Fruit fly (Drosophila melanogaster): ENCODE measurements around the gene CG44385.
"Not testable (repeated sequence)": the region's sequence is repeated elsewhere in the genome, so short reads cannot be mapped to it uniquely, and the experiment has no call there.

The CG44385 gene

DNA sequence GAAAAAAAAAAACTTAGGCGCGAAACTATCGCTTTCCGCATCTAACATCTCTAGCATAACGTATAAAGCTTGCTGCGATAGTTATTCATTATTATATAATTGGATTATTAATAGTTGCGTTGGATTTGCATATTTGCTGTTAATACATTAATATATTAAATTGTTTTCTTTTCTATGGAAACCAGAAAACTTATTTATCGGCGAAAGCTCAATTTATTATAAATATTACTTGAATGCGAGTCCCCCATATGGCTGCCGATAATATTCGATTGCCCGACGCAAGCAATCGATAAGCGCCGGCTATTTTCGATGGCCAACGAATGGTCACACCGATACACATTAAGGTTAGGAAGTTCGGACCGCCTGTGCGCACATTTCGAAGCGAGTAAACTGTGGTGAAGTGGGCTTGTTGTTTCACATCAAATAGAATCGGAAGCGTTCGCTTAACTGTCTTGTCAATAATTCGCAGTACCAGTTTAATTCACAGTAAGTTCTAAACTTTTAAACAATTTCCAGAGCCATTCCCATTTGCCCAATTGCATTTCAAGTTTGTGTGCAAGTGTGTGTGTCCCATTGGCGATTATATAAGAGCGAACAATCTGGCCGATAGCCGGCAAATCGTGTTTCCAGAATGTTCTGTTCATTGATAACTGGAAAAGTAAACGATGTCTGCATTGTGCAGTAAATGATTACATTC is 23.9 kb downstream of the CG44385 start, which contains the start of gene Hsp60A:
Gene Hsp60A, plus strand, starts transcription at position 335 of the 697 bp plus-strand sequence.
- TF ChIP-seq noc (tag; optimal IDR thresholded peaks at IDR 0.05): peak; percentile 1

DNA sequence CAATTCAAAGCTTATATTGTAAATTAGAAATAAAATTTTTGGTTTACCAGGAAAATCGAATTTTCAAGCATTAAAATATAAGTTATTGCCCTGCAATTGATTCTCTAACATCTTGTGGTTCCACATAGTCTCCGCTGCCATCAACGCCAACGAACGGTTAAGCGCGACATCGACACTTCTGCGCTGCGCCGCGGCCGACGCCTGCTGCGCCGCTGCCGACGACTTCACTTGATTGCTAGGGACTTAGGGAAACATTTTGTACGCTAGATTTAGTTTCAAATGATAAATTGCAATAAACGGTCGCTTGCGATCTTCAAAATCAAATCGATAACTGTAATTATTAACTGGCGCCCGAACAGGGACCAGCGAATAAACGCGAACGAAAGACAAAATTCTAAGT is 36.2 kb downstream of the CG44385 start, which contains the start of gene CG42249:
Gene CG42249, plus strand, starts transcription at position 301 of the 400 bp plus-strand sequence.
- TF ChIP-seq noc (tag; optimal IDR thresholded peaks at IDR 0.05): not testable (repeated sequence)

DNA sequence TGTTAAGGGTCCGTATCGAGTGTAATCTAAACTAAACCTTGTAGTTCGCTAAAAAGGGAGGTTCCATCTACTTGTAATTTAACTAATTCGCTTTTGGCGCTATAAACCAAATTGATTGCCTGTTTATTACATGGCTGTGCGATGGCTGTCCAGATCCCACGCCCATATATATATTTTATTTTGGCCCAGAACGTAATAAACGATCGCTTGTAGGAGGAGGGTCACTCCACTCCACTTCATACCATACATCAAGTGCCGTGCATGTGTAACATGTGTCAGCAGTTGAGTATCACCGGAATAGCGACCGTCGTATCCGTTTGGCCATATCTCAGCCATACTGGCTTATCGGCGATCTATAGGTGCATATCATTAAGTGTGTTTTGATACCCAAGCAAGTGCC is 36.9 kb downstream of the CG44385 start:
- no peak for TF ChIP-seq noc (tag; optimal IDR thresholded peaks at IDR 0.05)

DNA sequence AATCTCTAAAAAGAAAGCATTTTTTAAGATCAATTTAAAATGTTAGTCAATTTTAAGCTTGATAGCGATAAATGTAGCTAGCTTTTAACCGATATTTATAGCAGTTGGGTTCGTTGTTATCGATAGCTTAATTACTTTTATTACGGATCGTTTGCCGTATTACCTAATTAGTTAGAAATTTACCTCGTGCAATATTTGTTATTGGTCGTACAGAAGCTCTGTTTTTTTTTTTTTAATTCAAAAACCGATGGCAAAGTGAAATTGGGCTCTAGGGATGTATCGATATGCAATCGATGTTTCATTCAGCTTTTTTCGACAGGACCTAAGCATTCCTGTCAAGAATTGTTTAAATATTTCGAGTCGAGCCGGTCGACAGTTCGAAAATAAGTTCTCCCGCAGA is 40.0 kb downstream of the CG44385 start, which contains the start of gene CG2061:
Gene CG2061, plus strand, starts transcription at position 292 of the 400 bp plus-strand sequence.
- no peak for TF ChIP-seq noc (tag; optimal IDR thresholded peaks at IDR 0.05)

DNA sequence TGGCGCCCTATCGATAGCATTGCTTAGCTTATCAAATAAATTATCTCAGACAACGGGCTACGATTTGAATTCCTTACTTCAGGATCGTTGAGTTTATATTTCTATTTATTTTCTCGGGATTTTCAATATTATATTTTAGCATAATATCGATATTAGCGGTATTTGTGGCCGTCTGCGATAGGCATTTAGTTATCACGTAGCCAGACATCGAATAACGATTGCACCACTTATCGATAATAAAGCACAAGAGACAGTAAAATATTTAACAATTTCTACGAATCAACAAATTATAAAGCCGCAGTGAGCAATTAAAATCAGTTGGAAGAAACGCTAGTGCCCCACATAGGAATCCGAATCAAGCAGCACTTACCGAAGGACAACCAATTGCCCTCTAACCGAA is 42.1 kb downstream of the CG44385 start, which contains the start of gene CG2076:
Gene CG2076, plus strand, starts transcription at position 50 of the 400 bp plus-strand sequence.
- TF ChIP-seq noc (tag; optimal IDR thresholded peaks at IDR 0.05): no peak

DNA sequence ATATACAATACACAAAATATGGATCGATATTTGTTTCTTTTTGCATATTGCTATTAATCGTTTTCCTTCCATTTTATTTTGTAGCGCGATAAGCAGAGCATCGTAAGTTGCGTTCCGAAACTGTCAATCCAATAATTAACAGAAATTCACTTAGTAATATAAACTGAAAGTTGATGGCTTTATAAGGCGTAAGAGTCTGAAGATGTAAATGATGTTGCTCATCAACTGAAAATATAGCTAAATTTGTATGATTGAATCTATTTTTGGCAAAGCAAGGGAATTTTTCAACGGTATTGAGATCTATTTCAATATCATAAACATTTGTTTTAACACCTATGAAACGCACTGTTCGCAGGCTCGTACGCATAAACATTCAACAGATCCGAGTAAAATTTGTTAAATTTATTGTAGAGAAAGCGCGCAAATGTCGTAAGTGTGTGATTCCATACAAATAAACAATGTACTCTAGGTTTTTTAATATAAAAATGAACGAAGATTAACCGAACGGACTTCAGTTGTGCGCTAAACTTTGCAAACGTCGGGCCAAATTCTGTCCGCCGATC is 43.4 kb downstream of the CG44385 start, which contains the start of gene Vago:
Gene Vago, plus strand, starts transcription at position 513 of the 563 bp plus-strand sequence.
- TF ChIP-seq noc (tag; optimal IDR thresholded peaks at IDR 0.05): peak; percentile 33

DNA sequence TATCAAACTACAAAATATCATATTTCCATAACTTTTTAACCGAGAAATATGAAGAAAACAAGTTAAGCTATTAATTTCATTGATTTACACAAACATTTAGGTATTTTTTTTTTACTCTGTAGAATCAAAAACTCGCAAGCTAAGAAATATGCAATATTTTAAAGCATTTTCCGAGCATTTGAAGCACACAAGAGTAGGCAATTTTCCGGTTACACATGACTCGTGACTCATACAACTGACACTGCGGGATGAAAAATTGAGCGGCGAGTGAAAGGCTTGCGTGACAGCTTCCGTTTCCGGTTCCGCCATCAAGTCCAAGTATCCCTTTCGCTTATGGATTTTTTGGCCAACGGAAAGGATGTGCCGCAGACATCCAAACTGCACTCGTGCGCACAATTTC is 44.8 kb downstream of the CG44385 start:
- no peak for TF ChIP-seq noc (tag; optimal IDR thresholded peaks at IDR 0.05)

DNA sequence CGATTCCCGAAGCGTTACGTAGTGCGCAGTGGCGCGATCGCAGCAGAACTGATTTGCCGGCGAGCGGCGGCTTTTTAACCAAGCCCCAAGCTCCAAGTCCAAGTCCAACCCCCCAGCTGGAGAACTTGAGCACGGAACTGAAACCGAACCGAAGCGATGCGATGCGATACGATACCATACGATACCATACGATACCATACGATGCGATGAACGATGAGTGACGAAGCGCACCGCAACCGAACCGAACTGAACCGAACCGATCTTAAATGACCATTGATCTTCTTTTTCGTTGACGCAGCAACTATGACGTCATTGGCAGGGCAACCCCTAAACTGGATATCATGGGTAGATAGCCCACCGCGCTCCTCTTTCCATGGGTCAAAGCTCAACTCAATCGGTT is 46.0 kb downstream of the CG44385 start, which contains the start of gene sev:
Gene sev, minus strand, starts transcription at position 50 of the 400 bp plus-strand sequence.
- no peak for TF ChIP-seq noc (tag; optimal IDR thresholded peaks at IDR 0.05)

DNA sequence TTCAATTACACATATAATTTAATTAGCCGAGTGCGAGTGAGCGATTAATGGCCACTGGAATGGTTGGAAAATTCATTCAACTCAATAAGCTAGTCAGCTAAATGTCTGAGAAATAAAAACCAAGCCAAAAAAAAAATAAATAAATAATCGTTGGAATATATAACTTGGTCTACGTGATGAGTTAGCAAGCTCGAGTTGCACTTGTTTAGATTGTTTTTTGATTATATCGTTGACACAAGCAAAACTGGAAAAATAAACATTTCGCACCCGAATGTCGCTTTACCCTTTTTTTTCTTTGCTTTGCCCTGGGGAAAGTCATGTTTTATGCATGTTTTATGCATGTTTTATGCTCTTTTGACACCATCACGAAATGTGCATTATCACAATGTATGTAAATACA is 49.2 kb downstream of the CG44385 start:
- no peak for TF ChIP-seq noc (tag; optimal IDR thresholded peaks at IDR 0.05)

DNA sequence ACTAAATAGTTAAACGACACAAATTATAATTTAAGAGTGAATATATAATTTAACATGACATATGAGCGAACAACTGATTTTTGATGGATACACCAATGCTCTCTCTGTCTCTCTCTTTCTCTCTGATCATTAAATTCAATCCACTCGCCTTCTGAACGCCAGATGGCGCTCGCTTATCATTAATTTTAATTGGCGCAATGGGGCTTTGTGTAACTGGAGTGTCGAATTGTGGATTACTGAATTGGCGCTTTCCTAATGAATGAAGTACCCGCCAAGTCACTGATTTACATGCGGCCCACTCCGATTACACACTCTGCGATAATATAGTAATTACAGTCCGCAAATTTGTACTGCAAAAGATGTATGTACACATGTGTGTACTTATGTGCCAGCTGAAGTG is 50.4 kb downstream of the CG44385 start:
- TF ChIP-seq noc (tag; optimal IDR thresholded peaks at IDR 0.05): no peak

Data from whole organism, larva.